Fruit fly (Drosophila melanogaster): ENCODE results near the gene Wdr81.
"Not testable (repeated sequence)": the region's sequence is repeated elsewhere in the genome, so short reads cannot be mapped to it uniquely, and the experiment has no call there.

DNA sequence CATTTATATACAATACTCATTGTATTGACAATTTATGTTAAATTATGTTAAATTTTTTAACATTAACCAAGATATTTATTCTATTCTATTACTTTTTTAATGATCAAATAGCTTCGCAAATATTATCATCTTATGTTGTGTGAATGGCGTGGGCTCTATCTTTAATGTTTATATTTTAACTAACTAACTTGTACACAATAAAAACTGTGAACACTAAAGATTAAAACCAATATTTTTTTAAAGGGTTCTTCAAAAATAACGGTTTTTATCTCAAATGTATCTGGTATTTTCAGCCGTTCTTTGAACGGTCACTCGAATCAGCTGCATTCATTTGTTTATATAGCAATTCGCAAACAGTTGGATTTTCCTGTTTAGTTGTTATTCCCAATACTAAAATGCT lies 24.3 kb downstream of the Wdr81 start, which contains the start of gene Ada1-1:
- TF ChIP-seq h, insv (optimal IDR thresholded peaks at IDR 0.05): not testable (repeated sequence)
